Worm (Caenorhabditis elegans): ENCODE measurements around the gene T26C12.3.

Gene T26C12.3

ce11 chrIV:3250020-3250419 lies 23.2 kb downstream of the T26C12.3 start (continued):
- TF ChIP-seq dmd-4 (tag; optimal IDR thresholded peaks at IDR 0.05; ENCODE audit: borderline replicate concordance): no peak
- TF ChIP-seq elt-4 (tag; optimal IDR thresholded peaks at IDR 0.05): no peak
- TF ChIP-seq tbx-7 (tag; optimal IDR thresholded peaks at IDR 0.05): no peak

ce11 chrIV:3246873-3247272 lies 26.3 kb downstream of the T26C12.3 start:
- TF ChIP-seq fkh-10 (GFP tag; optimal IDR thresholded peaks at IDR 0.05): no peak
- no peak for TF ChIP-seq pat-9 (tag; optimal IDR thresholded peaks at IDR 0.05)
- TF ChIP-seq ceh-34 (tag; optimal IDR thresholded peaks at IDR 0.05): no peak
- no peak for TF ChIP-seq sox-4 (tag; optimal IDR thresholded peaks at IDR 0.05)
- TF ChIP-seq ceh-45 (GFP tag; IDR thresholded peaks at IDR 0.05): no peak
- TF ChIP-seq unc-3 (GFP tag; conservative IDR thresholded peaks at IDR 0.05): no peak
- TF ChIP-seq unc-3 (tag; optimal IDR thresholded peaks at IDR 0.05): no peak
- no peak for TF ChIP-seq ceh-22 (tag; optimal IDR thresholded peaks at IDR 0.05)
- TF ChIP-seq C38D4.7 (GFP tag; optimal IDR thresholded peaks at IDR 0.05): no peak

ce11 chrIV:3234269-3234668 lies 38.9 kb downstream of the T26C12.3 start:
- no peak for TF ChIP-seq rnt-1 (tag; optimal IDR thresholded peaks at IDR 0.05)

ce11 chrIV:3233429-3233885 lies 39.7 kb downstream of the T26C12.3 start:
- TF ChIP-seq C08G9.2 (tag; optimal IDR thresholded peaks at IDR 0.05): no peak
- peak; percentile 4 for TF ChIP-seq ets-4 (tag; optimal IDR thresholded peaks at IDR 0.05)
- TF ChIP-seq nfya-1 (tag; optimal IDR thresholded peaks at IDR 0.05): no peak
- no peak for TF ChIP-seq sox-2 (GFP tag; IDR thresholded peaks at IDR 0.05)
- TF ChIP-seq unc-42 (tag; optimal IDR thresholded peaks at IDR 0.05): no peak
- TF ChIP-seq lim-6 (tag; optimal IDR thresholded peaks at IDR 0.05): no peak
- no peak for TF ChIP-seq nhr-11 (tag; optimal IDR thresholded peaks at IDR 0.05)
- TF ChIP-seq dmd-4 (tag; optimal IDR thresholded peaks at IDR 0.05; ENCODE audit: borderline replicate concordance): no peak
- no peak for TF ChIP-seq pat-9 (tag; optimal IDR thresholded peaks at IDR 0.05)
- peak; percentile 43 for TF ChIP-seq Y22D7AL.16 (tag; optimal IDR thresholded peaks at IDR 0.05)
- peak; percentile 30 for TF ChIP-seq elt-2 (tag; optimal IDR thresholded peaks at IDR 0.05)
- no peak for TF ChIP-seq ceh-31 (tag; optimal IDR thresholded peaks at IDR 0.05)
- TF ChIP-seq ceh-48 (tag; optimal IDR thresholded peaks at IDR 0.05): no peak
- no peak for TF ChIP-seq pax-1 (tag; optimal IDR thresholded peaks at IDR 0.05)
- TF ChIP-seq rnt-1 (tag; optimal IDR thresholded peaks at IDR 0.05): no peak
- no peak for TF ChIP-seq pqm-1 (tag; optimal IDR thresholded peaks at IDR 0.05)
- TF ChIP-seq hlh-6 (tag; optimal IDR thresholded peaks at IDR 0.05): no peak
- TF ChIP-seq gmeb-2 (tag; optimal IDR thresholded peaks at IDR 0.05): no peak
- TF ChIP-seq npax-4 (tag; optimal IDR thresholded peaks at IDR 0.05): no peak
- TF ChIP-seq ztf-16 (tag; optimal IDR thresholded peaks at IDR 0.05): no peak
- TF ChIP-seq K02D7.2 (tag; optimal IDR thresholded peaks at IDR 0.05): no peak
- TF ChIP-seq ref-2 (tag; optimal IDR thresholded peaks at IDR 0.05): peak; percentile 21
- no peak for TF ChIP-seq ttx-3 (tag; optimal IDR thresholded peaks at IDR 0.05)
- TF ChIP-seq ceh-18 (tag; optimal IDR thresholded peaks at IDR 0.05): peak; percentile 39
- no peak for TF ChIP-seq ceh-9 (tag; optimal IDR thresholded peaks at IDR 0.05)
- TF ChIP-seq hlh-13 (GFP tag; optimal IDR thresholded peaks at IDR 0.05): no peak
- TF ChIP-seq odd-2 (tag; optimal IDR thresholded peaks at IDR 0.05): no peak
- TF ChIP-seq unc-86 (tag; optimal IDR thresholded peaks at IDR 0.05): no peak
- TF ChIP-seq ceh-24 (tag; optimal IDR thresholded peaks at IDR 0.05): no peak
- peak; percentile 20 for TF ChIP-seq pros-1 (tag; optimal IDR thresholded peaks at IDR 0.05)
- no peak for TF ChIP-seq ceh-2 (tag; optimal IDR thresholded peaks at IDR 0.05)
- TF ChIP-seq ceh-30 (tag; optimal IDR thresholded peaks at IDR 0.05): no peak
- no peak for TF ChIP-seq ceh-14 (tag; optimal IDR thresholded peaks at IDR 0.05)
- no peak for TF ChIP-seq ceh-34 (tag; optimal IDR thresholded peaks at IDR 0.05)
- TF ChIP-seq tbx-7 (tag; optimal IDR thresholded peaks at IDR 0.05): no peak
- TF ChIP-seq mec-3 (tag; optimal IDR thresholded peaks at IDR 0.05; ENCODE audit: borderline replicate concordance): no peak
- TF ChIP-seq ceh-45 (GFP tag; IDR thresholded peaks at IDR 0.05): no peak
- no peak for TF ChIP-seq ceh-22 (tag; optimal IDR thresholded peaks at IDR 0.05)
- no peak for TF ChIP-seq lin-11 (tag; optimal IDR thresholded peaks at IDR 0.05)
- no peak for TF ChIP-seq hlh-8 (tag; optimal IDR thresholded peaks at IDR 0.05)
- no peak for TF ChIP-seq nhr-232 (tag; optimal IDR thresholded peaks at IDR 0.05)
- TF ChIP-seq elt-4 (tag; optimal IDR thresholded peaks at IDR 0.05): no peak
